Worm (Caenorhabditis elegans) whole organism, L2 larva: ENCODE data around the gene pst-2.

Experiments used
- nhr-11 ChIP-seq: fragments of 150-350 bp; optimal IDR thresholded peaks from 2 replicates; lab custom pipeline; 2014; ENCODE audit warnings: missing biosample characterization, missing genetic modification characterization
- sma-3 ChIP-seq: sonication (generic microtip); optimal IDR thresholded peaks from 2 replicates; lab custom pipeline; 2016; ENCODE audit warnings: missing genetic modification reagents, missing genetic modification characterization, missing compliant biosample characterization
- unc-62 ChIP-seq: fragments of 150-350 bp; optimal IDR thresholded peaks from 2 replicates; lab custom pipeline; 2014; ENCODE audit warnings: missing biosample characterization, missing genetic modification reagents, missing genetic modification characterization
- zag-1 ChIP-seq: fragments of 150-350 bp; optimal IDR thresholded peaks from 2 replicates; lab custom pipeline; 2014; ENCODE audit warnings: missing biosample characterization, missing genetic modification characterization

ce11 chrIII:5639893-5640292, 40.3 kb upstream of the pst-2 start:
- TF ChIP-seq unc-62 (GFP tag; lab: Kevin White, UChicago) (no peak), nhr-11 (tag; lab: Kevin White, UChicago) (no peak), sma-3 (no peak), zag-1 (tag; lab: Kevin White, UChicago) (peak; percentile 53)
